Worm (Caenorhabditis elegans) whole organism, L4 larva: ENCODE results near the gene fbxb-96.

Experiments
- aly-2 ChIP-seq: sonication (generic microtip); optimal IDR thresholded peaks from 2 replicates; lab custom pipeline; 2018; ENCODE audit warnings: missing biosample characterization, missing genetic modification characterization
- attf-4 ChIP-seq: sonication (generic microtip); optimal IDR thresholded peaks from 3 replicates; lab custom pipeline; 2017; ENCODE audit warnings: missing biosample characterization, missing genetic modification characterization
- ces-1 ChIP-seq: fragments of 150-350 bp; sonication (generic microtip); optimal IDR thresholded peaks from 4 replicates; lab custom pipeline; 2014; ENCODE audit warnings: missing biosample characterization, missing genetic modification reagents, missing genetic modification characterization
- daf-16 ChIP-seq, 3 experiments: sonication (generic microtip); optimal IDR thresholded peaks; 2 replicates each; lab custom pipeline; 2016 to 2017; ENCODE audit warnings: missing genetic modification characterization in 3 of 3, missing genetic modification reagents in 3 of 3, mild to moderate bottlenecking in 2 of 3, missing compliant biosample characterization in 2 of 3, missing biosample characterization in 1 of 3, moderate library complexity in 1 of 3
- dve-1 ChIP-seq: sonication (generic microtip); optimal IDR thresholded peaks from 2 replicates; lab custom pipeline; 2017; ENCODE audit warnings: antibody characterized with exemption, mild to moderate bottlenecking, missing genetic modification characterization, missing compliant biosample characterization; ENCODE audit not compliant: insufficient read depth
- egl-43 ChIP-seq: fragments of 200-800 bp; sonication (Bioruptor generic); IDR thresholded peaks from 2 replicates; pipeline ENCODE4 v1.3.6; 2022; ENCODE audit warnings: missing genetic modification reagents, missing genetic modification characterization, missing compliant biosample characterization
- fkh-10 ChIP-seq: fragments of 150-350 bp; optimal IDR thresholded peaks from 2 replicates; lab custom pipeline; 2014; ENCODE audit warnings: missing biosample characterization, missing genetic modification reagents, missing genetic modification characterization
- lin-1 ChIP-seq: fragments of 200-800 bp; sonication (Bioruptor generic); IDR thresholded peaks from 2 replicates; pipeline ENCODE4 v1.3.6; 2022; ENCODE audit warnings: missing genetic modification reagents, missing genetic modification characterization, missing compliant biosample characterization
- nhr-11 ChIP-seq: fragments of 150-350 bp; optimal IDR thresholded peaks from 2 replicates; lab custom pipeline; 2014; ENCODE audit warnings: missing biosample characterization, missing genetic modification characterization
- nhr-28 ChIP-seq: fragments of 150-350 bp; optimal IDR thresholded peaks from 2 replicates; lab custom pipeline; 2014; ENCODE audit warnings: missing biosample characterization, missing genetic modification characterization
- nhr-42 ChIP-seq: fragments of 200-800 bp; sonication (Bioruptor generic); IDR thresholded peaks from 2 replicates; pipeline ENCODE4 v1.3.6; 2022; ENCODE audit warnings: missing genetic modification characterization, missing compliant biosample characterization
- sdz-12 ChIP-seq: fragments of 200-800 bp; sonication (Bioruptor generic); optimal IDR thresholded peaks from 2 replicates; lab custom pipeline; 2018; ENCODE audit warnings: mild to moderate bottlenecking, missing genetic modification characterization, missing compliant biosample characterization
- snpc-4 ChIP-seq: fragments of 150-350 bp; optimal IDR thresholded peaks from 2 replicates; lab custom pipeline; 2014; ENCODE audit warnings: missing biosample characterization, missing genetic modification characterization
- ztf-11 ChIP-seq: fragments of 150-350 bp; optimal IDR thresholded peaks from 2 replicates; lab custom pipeline; 2014; ENCODE audit warnings: missing biosample characterization, missing genetic modification characterization

ce11 chrII:1875658-1876057 is 25.5 kb upstream of the fbxb-96 start, which contains the start of gene math-13:
- TF ChIP-seq nhr-28 (no peak), snpc-4 (tag; lab: Kevin White, UChicago) (no peak), egl-43 (GFP tag; lab: Robert Waterston, UW) (no peak), attf-4 (tag; lab: Kevin White, UChicago) (no peak), lin-1 (GFP tag; lab: Robert Waterston, UW) (no peak), nhr-42 (GFP tag; lab: Robert Waterston, UW) (no peak), daf-16 (GFP tag; optimal IDR thresholded peaks at IDR 0.05; lab: Kevin White, UChicago) (no peak), daf-16 (tag; optimal IDR thresholded peaks at IDR 0.05; lab: Kevin White, UChicago) (no peak), dve-1 (tag; lab: Kevin White, UChicago) (no peak), aly-2 (tag; lab: Kevin White, UChicago) (no peak), sdz-12 (GFP tag; lab: Kevin White, UChicago) (no peak), ztf-11 (tag; lab: Kevin White, UChicago) (no peak), fkh-10 (no peak), nhr-11 (tag; lab: Kevin White, UChicago) (no peak), ces-1 (GFP tag; lab: Kevin White, UChicago) (no peak)
